Worm (Caenorhabditis elegans) whole organism, midembryonic: ENCODE results near the gene E04F6.15.

ENCODE experiments used
- T22C8.4 ChIP-seq: fragments of 200-800 bp; sonication (Bioruptor generic); IDR thresholded peaks from 2 replicates; pipeline ENCODE4 v1.3.6; 2022; ENCODE audit warnings: missing genetic modification characterization, missing compliant biosample characterization
- cog-1 ChIP-seq: sonication (generic microtip); optimal IDR thresholded peaks from 2 replicates; lab custom pipeline; 2016; ENCODE audit warnings: missing genetic modification characterization, missing compliant biosample characterization
- flt-1 ChIP-seq: fragments of 200-800 bp; sonication (Bioruptor generic); IDR thresholded peaks from 2 replicates; pipeline ENCODE4 v1.3.6; 2022; ENCODE audit warnings: missing genetic modification characterization, missing compliant biosample characterization
- klf-2 ChIP-seq: fragments of 200-800 bp; sonication (Bioruptor generic); conservative IDR thresholded peaks from 2 replicates; pipeline ENCODE4 v1.3.6; 2022; ENCODE audit warnings: missing genetic modification reagents, missing genetic modification characterization, missing compliant biosample characterization
- med-1 ChIP-seq: sonication (generic microtip); optimal IDR thresholded peaks from 2 replicates; lab custom pipeline; 2017; ENCODE audit warnings: missing genetic modification characterization, mild to moderate bottlenecking, missing compliant biosample characterization, antibody characterized with exemption, missing genetic modification reagents; ENCODE audit not compliant: insufficient read depth
- ref-1 ChIP-seq: fragments of 200-800 bp; sonication (Bioruptor generic); conservative IDR thresholded peaks from 2 replicates; pipeline ENCODE4 v1.3.6; 2022; ENCODE audit warnings: missing genetic modification reagents, missing genetic modification characterization, missing compliant biosample characterization
- tab-1 ChIP-seq: fragments of 200-800 bp; sonication (Bioruptor generic); IDR thresholded peaks from 2 replicates; pipeline ENCODE4 v1.3.6; 2022; ENCODE audit warnings: missing genetic modification characterization, missing compliant biosample characterization
- ztf-23 ChIP-seq: fragments of 200-800 bp; sonication (Bioruptor generic); IDR thresholded peaks from 2 replicates; pipeline ENCODE4 v1.3.6; 2022; ENCODE audit warnings: missing genetic modification reagents, missing genetic modification characterization, missing compliant biosample characterization
- ztf-29 ChIP-seq: fragments of 200-800 bp; sonication (Bioruptor generic); IDR thresholded peaks from 2 replicates; pipeline ENCODE4 v1.3.6; 2022; ENCODE audit warnings: missing genetic modification reagents, missing genetic modification characterization, missing compliant biosample characterization

- TF ChIP-seq tab-1, result no peak
- no peak for TF ChIP-seq cog-1 (tag; lab: Kevin White, UChicago)
- no peak for TF ChIP-seq ztf-29 (GFP tag; lab: Robert Waterston, UW)
- no peak for TF ChIP-seq klf-2
- TF ChIP-seq ref-1 (GFP tag; lab: Robert Waterston, UW), result no peak
- TF ChIP-seq T22C8.4, result no peak
- no peak for TF ChIP-seq ztf-23 (GFP tag; lab: Robert Waterston, UW)
- TF ChIP-seq flt-1, result no peak
- no peak for TF ChIP-seq med-1
Observed at ce11 chrII:7245576-7245975, 35.5 kb upstream of the E04F6.15 start, which contains the start of gene skpo-3.
